Fruit fly (Drosophila melanogaster): ENCODE measurements around the gene Dmtn.

- TF ChIP-seq Mio (GFP tag; optimal IDR thresholded peaks at IDR 0.05) = no peak
- no peak for TF ChIP-seq lola (GFP tag; optimal IDR thresholded peaks at IDR 0.05)
- no peak for TF ChIP-seq woc (GFP tag; optimal IDR thresholded peaks at IDR 0.05)
- TF ChIP-seq h (GFP tag; optimal IDR thresholded peaks at IDR 0.05) = no peak
- no peak for TF ChIP-seq sv (GFP tag; optimal IDR thresholded peaks at IDR 0.05)
- TF ChIP-seq fru (GFP tag; optimal IDR thresholded peaks at IDR 0.05) = no peak
- TF ChIP-seq foxo (GFP tag; optimal IDR thresholded peaks at IDR 0.05) = no peak
- TF ChIP-seq tai (GFP tag; optimal IDR thresholded peaks at IDR 0.05) = no peak
- TF ChIP-seq Hr83 (GFP tag; optimal IDR thresholded peaks at IDR 0.05; ENCODE audit: poor library complexity, severe bottlenecking) = no peak
- TF ChIP-seq Dif (GFP tag; optimal IDR thresholded peaks at IDR 0.05; ENCODE audit: partially characterized antibody) = no peak
Observed at dm6 chr3R:6339795-6340194, 65.9 kb downstream of the Dmtn start, which contains the start of gene Osi20.

Measured in whole organism, wandering third instar larva.